Worm (Caenorhabditis elegans): Measurements from ENCODE around the gene F54E4.2.

The F54E4.2 gene

DNA sequence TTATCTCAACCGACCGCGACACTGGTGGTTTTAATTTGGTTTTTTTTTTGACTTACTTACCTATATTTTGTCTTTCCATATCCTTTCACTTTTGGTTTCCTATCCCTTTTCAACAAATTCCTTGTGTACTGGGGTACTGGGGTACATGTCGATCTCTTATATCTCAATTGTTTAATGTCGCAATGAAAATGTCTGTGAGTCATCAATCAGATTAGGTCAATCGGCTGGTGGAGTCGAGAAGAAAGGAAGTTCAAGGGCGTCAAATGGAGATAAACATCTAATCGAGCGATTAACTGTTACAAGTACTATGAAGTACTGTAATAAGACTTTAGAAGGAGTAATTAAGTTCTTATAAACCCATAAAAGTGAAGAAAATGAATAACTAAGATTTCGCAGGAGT is 52.8 kb downstream of the F54E4.2 start:
- TF ChIP-seq sma-3 (GFP tag; optimal IDR thresholded peaks at IDR 0.05) (peak; percentile 79), nhr-21 (tag; optimal IDR thresholded peaks at IDR 0.05) (peak; percentile 45), unc-55 (GFP tag; optimal IDR thresholded peaks at IDR 0.05) (no peak), elt-1 (tag; optimal IDR thresholded peaks at IDR 0.05) (peak; percentile 90), ceh-16 (tag; optimal IDR thresholded peaks at IDR 0.05) (peak; percentile 99), nhr-25 (tag; optimal IDR thresholded peaks at IDR 0.05) (peak; percentile 52), blmp-1 (tag; optimal IDR thresholded peaks at IDR 0.05; ENCODE audit: insufficient read depth) (peak; percentile 86), sma-9 (GFP tag; optimal IDR thresholded peaks at IDR 0.05) (peak; percentile 87), sma-9 (tag; optimal IDR thresholded peaks at IDR 0.05) (no peak), lsy-2 (tag; optimal IDR thresholded peaks at IDR 0.05) (peak in 1 of 2 experiments; percentile 21), nhr-23 (tag; optimal IDR thresholded peaks at IDR 0.05) (peak; percentile 17), sem-4 (tag; optimal IDR thresholded peaks at IDR 0.05) (peak; percentile 42), elt-3 (tag; optimal IDR thresholded peaks at IDR 0.05) (no peak), fos-1 (tag; optimal IDR thresholded peaks at IDR 0.05) (peak; percentile 79), nhr-6 (tag; optimal IDR thresholded peaks at IDR 0.05) (no peak), egl-27 (tag; optimal IDR thresholded peaks at IDR 0.05) (peak; percentile 71), C34F6.9 (tag; optimal IDR thresholded peaks at IDR 0.05) (no peak)

All from whole organism, L2 larva.